Fruit fly (Drosophila melanogaster): ENCODE measurements around the gene asun.

DNA sequence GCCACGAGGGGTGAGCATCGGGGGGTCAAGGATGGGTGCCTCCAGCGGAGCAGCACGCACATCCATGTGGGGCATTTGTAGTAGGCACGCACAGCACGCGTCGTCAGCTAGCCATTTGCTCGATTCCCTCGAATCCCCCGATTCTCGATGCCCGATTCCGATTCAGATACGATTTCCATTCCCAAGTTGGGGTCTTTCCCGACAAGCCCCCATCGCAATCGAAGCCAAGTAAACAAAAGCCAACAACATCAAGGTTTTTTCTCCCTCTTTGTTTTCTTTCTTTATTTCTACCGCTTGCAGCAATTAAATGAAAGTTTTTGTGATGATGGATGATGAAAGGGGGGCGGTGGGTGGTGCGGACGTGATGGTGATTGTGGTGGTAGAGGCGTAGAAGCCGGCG lies 37.0 kb upstream of the asun start:
- TF ChIP-seq psq (optimal IDR thresholded peaks at IDR 0.05) = no peak
- no peak for TF ChIP-seq Dll (optimal IDR thresholded peaks at IDR 0.05)
- TF ChIP-seq CG8478 (optimal IDR thresholded peaks at IDR 0.05) = no peak
- no peak for TF ChIP-seq usp (GFP tag; optimal IDR thresholded peaks at IDR 0.05)

Measured in whole organism.